Fruit fly (Drosophila melanogaster) S2 (cell line): ENCODE results near the gene sxe2.

Experiments
- CG8478 ChIP-seq: fragments of >200 bp; optimal IDR thresholded peaks from 2 replicates; lab custom pipeline; 2018
- CTCF ChIP-seq, 2 experiments: fragments of >200 bp; optimal IDR thresholded peaks; 2 replicates each; lab custom pipeline; 2018

DNA sequence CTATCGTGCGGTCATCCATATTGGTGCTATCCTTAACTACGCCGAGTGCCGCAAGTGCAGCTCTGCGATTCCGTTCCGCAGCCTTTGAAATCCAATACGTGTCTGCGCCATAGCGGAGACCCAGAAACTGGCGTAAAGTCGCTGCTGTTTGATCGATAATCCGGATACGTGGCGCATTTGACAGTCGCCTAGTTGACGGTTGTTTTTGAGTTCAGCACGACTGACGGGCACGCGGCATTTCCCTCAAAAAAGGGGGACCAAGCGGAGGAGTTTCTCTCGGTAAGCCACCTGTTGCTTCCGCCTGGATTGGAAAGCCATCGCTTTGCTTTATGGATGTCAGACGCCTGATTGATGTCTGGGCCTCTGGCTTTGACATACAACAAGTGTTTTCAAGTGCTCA is 16.2 kb upstream of the sxe2 start, which contains the start of gene CG10185:
- TF ChIP-seq CTCF (optimal IDR thresholded peaks at IDR 0.05; lab: Kevin White, UChicago) (no peak), CG8478 (lab: Kevin White, UChicago) (no peak)
